Worm (Caenorhabditis elegans) whole organism, early embryonic: ENCODE results near the gene srd-29.

ENCODE experiments used
- B0310.2 ChIP-seq: sonication (generic microtip); optimal IDR thresholded peaks from 2 replicates; lab custom pipeline; 2016; ENCODE audit warnings: mild to moderate bottlenecking, missing genetic modification characterization, missing compliant biosample characterization
- F13C5.2 ChIP-seq: sonication (generic microtip); optimal IDR thresholded peaks from 2 replicates; lab custom pipeline; 2017; ENCODE audit warnings: mild to moderate bottlenecking, missing genetic modification characterization, inconsistent platforms, missing compliant biosample characterization
- aly-1 ChIP-seq: sonication (generic microtip); optimal IDR thresholded peaks from 2 replicates; lab custom pipeline; 2016; ENCODE audit warnings: missing genetic modification characterization, missing compliant biosample characterization
- ama-1 ChIP-seq: fragments of 150-350 bp; optimal IDR thresholded peaks from 2 replicates; lab custom pipeline; 2014
- ceh-13 ChIP-seq: fragments of 200-800 bp; sonication (Bioruptor generic); optimal IDR thresholded peaks from 2 replicates; lab custom pipeline; 2018; ENCODE audit warnings: mild to moderate bottlenecking, missing genetic modification characterization, missing compliant biosample characterization
- ceh-36 ChIP-seq: sonication (generic microtip); optimal IDR thresholded peaks from 2 replicates; lab custom pipeline; 2016; ENCODE audit warnings: missing genetic modification characterization, inconsistent platforms, missing compliant biosample characterization
- ets-7 ChIP-seq: sonication (generic microtip); optimal IDR thresholded peaks from 2 replicates; lab custom pipeline; 2016; ENCODE audit warnings: missing genotype, missing genetic modification characterization, missing compliant biosample characterization
- flt-1 ChIP-seq: fragments of 200-800 bp; sonication (Bioruptor generic); IDR thresholded peaks from 2 replicates; pipeline ENCODE4 v1.3.6; 2022; ENCODE audit warnings: missing genetic modification characterization, missing compliant biosample characterization
- hmbx-1 ChIP-seq: sonication (generic microtip); optimal IDR thresholded peaks from 2 replicates; lab custom pipeline; 2016; ENCODE audit warnings: mild to moderate bottlenecking, missing genetic modification characterization, missing compliant biosample characterization
- hmg-4 ChIP-seq: fragments of 200-800 bp; sonication (Bioruptor generic); optimal IDR thresholded peaks from 2 replicates; lab custom pipeline; 2018; ENCODE audit warnings: mild to moderate bottlenecking, missing genetic modification characterization, missing compliant biosample characterization
- hnd-1 ChIP-seq: sonication (generic microtip); optimal IDR thresholded peaks from 2 replicates; lab custom pipeline; 2016; ENCODE audit warnings: missing genetic modification characterization, missing compliant biosample characterization
- pes-1 ChIP-seq: fragments of 200-800 bp; sonication (Bioruptor generic); IDR thresholded peaks from 2 replicates; pipeline ENCODE4 v1.3.6; 2022; ENCODE audit warnings: missing genetic modification reagents, missing genetic modification characterization, missing compliant biosample characterization
- scrt-1 ChIP-seq: fragments of 200-800 bp; sonication (Bioruptor generic); IDR thresholded peaks from 2 replicates; pipeline ENCODE4 v1.3.6; 2022; ENCODE audit warnings: missing genetic modification characterization, missing compliant biosample characterization
- sea-1 ChIP-seq: fragments of 200-800 bp; sonication (Bioruptor generic); conservative IDR thresholded peaks from 2 replicates; pipeline ENCODE4 v1.3.6; 2022; ENCODE audit warnings: missing genetic modification characterization, missing compliant biosample characterization
- tbx-11 ChIP-seq: fragments of 200-800 bp; sonication (Bioruptor generic); IDR thresholded peaks from 2 replicates; pipeline ENCODE4 v1.3.6; 2022; ENCODE audit warnings: missing genetic modification characterization, missing compliant biosample characterization
- tbx-37 ChIP-seq: fragments of 200-800 bp; sonication (Bioruptor generic); conservative IDR thresholded peaks from 2 replicates; pipeline ENCODE4 v1.3.6; 2022; ENCODE audit warnings: missing genetic modification reagents, missing genetic modification characterization, missing compliant biosample characterization
- tra-4 ChIP-seq: sonication (generic microtip); optimal IDR thresholded peaks from 2 replicates; lab custom pipeline; 2017; ENCODE audit warnings: missing genetic modification characterization, missing compliant biosample characterization

The srd-29 gene

DNA sequence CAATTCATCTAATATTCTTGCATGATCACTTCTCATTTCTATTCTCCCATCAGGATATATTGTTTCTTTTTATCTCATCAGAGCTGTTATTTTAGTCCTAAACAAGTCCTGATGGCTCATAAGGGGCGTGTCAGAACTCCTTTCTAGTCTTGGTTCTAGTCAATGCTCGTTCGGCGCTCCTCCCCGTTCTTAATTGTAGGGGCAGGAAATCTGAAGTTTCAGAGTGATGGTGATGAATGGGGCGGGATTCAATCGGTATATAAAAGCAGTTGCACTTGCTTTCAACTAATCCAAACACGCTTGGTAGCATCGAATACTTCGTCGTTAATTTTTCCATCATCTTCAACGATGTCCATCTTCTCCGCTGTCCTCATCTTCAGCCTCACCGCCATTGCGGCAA is 36.7 kb downstream of the srd-29 start, which contains the start of gene C12D5.4:
Gene C12D5.4 (plus strand): TSS at position 301 of the 400 bp plus-strand sequence.
- no peak for TF ChIP-seq hmbx-1 (tag; lab: Kevin White, UChicago)
- no peak for TF ChIP-seq ceh-13 (GFP tag; lab: Kevin White, UChicago)
- no peak for TF ChIP-seq hmg-4 (GFP tag; lab: Kevin White, UChicago)
- TF ChIP-seq aly-1 (tag; lab: Kevin White, UChicago) = no peak
- no peak for TF ChIP-seq tra-4 (tag; lab: Kevin White, UChicago)
- TF ChIP-seq B0310.2 (tag; lab: Kevin White, UChicago) = no peak

DNA sequence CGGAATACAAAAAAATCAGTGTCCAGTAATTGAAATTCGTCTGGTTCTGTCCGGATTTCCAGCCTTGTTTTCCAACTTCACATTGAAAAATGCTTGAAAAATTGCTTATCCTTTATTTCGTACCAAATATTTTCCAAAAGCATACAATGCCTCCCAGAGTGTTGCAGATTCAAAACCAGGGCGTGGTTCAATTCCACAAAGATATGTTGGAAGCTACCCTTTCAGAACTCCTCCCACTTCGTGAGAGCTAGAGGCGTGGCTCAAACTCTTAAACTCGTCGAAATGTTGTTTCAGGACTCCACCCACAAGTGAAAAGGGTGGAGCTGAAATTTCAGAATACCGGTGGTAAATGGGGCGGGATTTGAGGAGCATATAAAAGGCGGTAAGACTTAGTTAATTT is 40.3 kb downstream of the srd-29 start, which contains the start of gene C12D5.3:
Gene C12D5.3 (plus strand): TSS at position 301 of the 400 bp plus-strand sequence.
- TF ChIP-seq hmg-4 (GFP tag; lab: Kevin White, UChicago) (no peak), tra-4 (tag; lab: Kevin White, UChicago) (no peak), hmbx-1 (tag; lab: Kevin White, UChicago) (no peak), hnd-1 (no peak), sea-1 (GFP tag; lab: Robert Waterston, UW) (no peak), tbx-37 (GFP tag; lab: Robert Waterston, UW) (no peak), scrt-1 (GFP tag; lab: Robert Waterston, UW) (no peak), aly-1 (tag; lab: Kevin White, UChicago) (no peak), ama-1 (lab: Kevin White, UChicago) (no peak), ets-7 (tag; lab: Kevin White, UChicago) (no peak), ceh-13 (GFP tag; lab: Kevin White, UChicago) (no peak), flt-1 (no peak), pes-1 (GFP tag; lab: Robert Waterston, UW) (no peak)

DNA sequence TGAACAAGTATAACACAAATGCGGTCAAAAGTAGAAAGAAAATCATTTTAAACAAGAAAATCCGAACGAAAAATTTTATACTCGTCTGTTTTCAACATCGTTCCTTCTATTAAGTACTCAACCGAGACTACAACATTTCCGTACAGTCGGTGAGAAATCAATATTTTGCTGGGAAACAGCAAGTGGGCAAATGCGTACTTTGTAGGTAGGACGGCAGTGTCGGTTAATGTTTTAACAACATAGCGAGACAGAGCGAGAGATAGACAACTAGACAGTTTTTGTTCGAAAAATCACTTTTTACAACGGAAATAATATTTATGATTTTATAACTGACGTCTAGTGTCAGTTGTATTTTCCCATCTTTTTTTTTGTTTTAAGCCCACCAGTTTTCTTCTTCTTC is 45.8 kb downstream of the srd-29 start, which contains the start of gene cyp-33A1:
Gene cyp-33A1 (minus strand): TSS at position 72 of the 400 bp plus-strand sequence.
- TF ChIP-seq aly-1 (tag; lab: Kevin White, UChicago) = no peak
- TF ChIP-seq hmg-4 (GFP tag; lab: Kevin White, UChicago) = no peak

DNA sequence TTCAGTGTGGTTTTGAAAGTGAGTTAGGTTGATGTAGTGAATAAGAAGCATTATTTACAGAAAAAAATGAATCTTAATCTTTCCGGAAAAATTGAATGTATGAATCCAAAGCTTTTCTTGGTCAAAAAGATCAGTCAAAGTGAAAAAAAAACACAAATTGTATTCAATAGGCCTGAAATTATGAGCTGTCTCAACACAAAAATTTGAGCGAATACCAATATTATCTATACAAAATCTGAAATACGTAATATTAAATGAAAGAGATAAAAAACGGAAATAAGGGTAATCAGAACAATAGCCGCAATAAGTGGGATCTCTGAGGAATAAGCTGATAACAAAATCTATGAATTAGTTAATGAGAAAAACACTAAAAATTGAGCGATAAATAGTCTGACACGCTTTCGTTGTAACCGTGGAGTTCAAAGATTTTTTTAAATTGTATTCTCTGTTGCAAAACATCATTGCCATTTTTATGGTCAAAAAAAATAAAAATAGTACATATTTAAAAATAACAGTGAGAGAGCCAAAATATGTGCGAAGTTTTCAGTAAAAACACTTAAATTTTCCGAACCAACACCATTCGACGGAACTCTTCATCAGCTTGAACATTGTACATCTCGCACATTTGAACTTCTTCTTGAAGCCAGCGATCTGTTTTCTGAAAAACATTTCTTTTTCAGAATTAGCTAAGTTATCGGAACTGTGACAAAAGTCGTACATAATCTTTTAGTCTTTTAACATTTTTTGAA is 48.5 kb downstream of the srd-29 start, which contains the start of gene sre-11:
Gene sre-11 (minus strand): TSS at position 51 of the 749 bp plus-strand sequence.
- no peak for TF ChIP-seq scrt-1 (GFP tag; lab: Robert Waterston, UW)
- no peak for TF ChIP-seq ceh-13 (GFP tag; lab: Kevin White, UChicago)
- no peak for TF ChIP-seq B0310.2 (tag; lab: Kevin White, UChicago)
- TF ChIP-seq ets-7 (tag; lab: Kevin White, UChicago) = no peak
- TF ChIP-seq ceh-36 (tag; lab: Kevin White, UChicago) = no peak
- no peak for TF ChIP-seq ama-1 (lab: Kevin White, UChicago)
- TF ChIP-seq pes-1 (GFP tag; lab: Robert Waterston, UW) = no peak
- no peak for TF ChIP-seq tbx-37 (GFP tag; lab: Robert Waterston, UW)
- no peak for TF ChIP-seq hnd-1
- no peak for TF ChIP-seq hmg-4 (GFP tag; lab: Kevin White, UChicago)
- TF ChIP-seq tbx-11 = no peak
- TF ChIP-seq aly-1 (tag; lab: Kevin White, UChicago) = no peak
- TF ChIP-seq F13C5.2 = no peak
- no peak for TF ChIP-seq hmbx-1 (tag; lab: Kevin White, UChicago)
- TF ChIP-seq tra-4 (tag; lab: Kevin White, UChicago) = no peak
- TF ChIP-seq sea-1 (GFP tag; lab: Robert Waterston, UW) = no peak
- no peak for TF ChIP-seq flt-1

DNA sequence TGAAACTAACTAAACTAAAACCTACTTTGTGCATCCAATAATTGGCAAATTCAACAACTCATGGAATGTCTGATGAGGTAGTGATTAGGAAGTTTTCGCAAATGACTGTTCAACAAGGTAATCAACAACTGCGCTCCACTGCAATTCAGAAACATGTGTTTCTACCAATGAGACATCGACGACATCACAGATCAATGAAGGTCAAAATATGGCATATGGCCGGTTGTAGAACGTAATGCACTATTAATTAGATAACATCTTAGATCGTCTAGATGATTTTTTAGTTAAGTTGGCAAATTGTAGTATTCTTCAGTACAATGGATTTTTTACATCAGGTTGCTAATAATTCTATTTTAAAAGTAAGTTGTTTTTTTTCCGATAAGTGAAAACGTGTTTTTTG is 50.6 kb downstream of the srd-29 start, which contains the start of the genes nhr-94 and nhr-152:
Gene nhr-94 (minus strand): TSS at position 147 of the 400 bp plus-strand sequence.
Gene nhr-152 (plus strand): TSS at position 162 of the 400 bp plus-strand sequence.
- TF ChIP-seq ama-1 (lab: Kevin White, UChicago) (no peak), tbx-11 (no peak), F13C5.2 (no peak), ceh-36 (tag; lab: Kevin White, UChicago) (no peak), sea-1 (GFP tag; lab: Robert Waterston, UW) (no peak), hmbx-1 (tag; lab: Kevin White, UChicago) (no peak)
